Worm (Caenorhabditis elegans) whole organism, L3 larva: ENCODE data around the gene srz-71.

ENCODE experiments used
- R02D3.7 ChIP-seq: fragments of 150-350 bp; optimal IDR thresholded peaks from 2 replicates; lab custom pipeline; 2014; ENCODE audit warnings: missing biosample characterization, missing genetic modification characterization
- aly-2 ChIP-seq: fragments of 150-350 bp; optimal IDR thresholded peaks from 2 replicates; lab custom pipeline; 2014; ENCODE audit warnings: missing biosample characterization, missing genetic modification characterization
- ama-1 ChIP-seq: fragments of 150-350 bp; optimal IDR thresholded peaks from 2 replicates; lab custom pipeline; 2018
- ceh-28 ChIP-seq: fragments of 150-350 bp; optimal IDR thresholded peaks from 2 replicates; lab custom pipeline; 2014; ENCODE audit warnings: missing biosample characterization, missing genetic modification reagents, missing genetic modification characterization
- ceh-9 ChIP-seq: sonication (generic microtip); optimal IDR thresholded peaks from 2 replicates; lab custom pipeline; 2018; ENCODE audit warnings: missing biosample characterization, missing genetic modification characterization
- daf-12 ChIP-seq: fragments of 150-350 bp; optimal IDR thresholded peaks from 2 replicates; lab custom pipeline; 2014; ENCODE audit warnings: missing biosample characterization, missing genetic modification reagents, missing genetic modification characterization
- egl-5 ChIP-seq: fragments of 150-350 bp; optimal IDR thresholded peaks from 2 replicates; lab custom pipeline; 2017; ENCODE audit warnings: missing biosample characterization, missing genetic modification reagents, missing genetic modification characterization, inconsistent platforms
- elt-1 ChIP-seq: fragments of 150-350 bp; optimal IDR thresholded peaks from 2 replicates; lab custom pipeline; 2014; ENCODE audit warnings: missing biosample characterization, missing genetic modification characterization
- elt-2 ChIP-seq: sonication (generic microtip); optimal IDR thresholded peaks from 2 replicates; lab custom pipeline; 2016; ENCODE audit warnings: missing genetic modification reagents, mild to moderate bottlenecking, missing genetic modification characterization, missing compliant biosample characterization
- elt-3 ChIP-seq, 3 experiments: fragments of 150-350 bp in 1 of 3; sonication (generic microtip) in 2 of 3; optimal IDR thresholded peaks; 2 replicates in 2 of 3; 4 replicates in 1 of 3; lab custom pipeline; 2014 to 2017; ENCODE audit warnings: missing biosample characterization in 3 of 3, missing genetic modification characterization in 3 of 3
- fkh-2 ChIP-seq: fragments of 150-350 bp; optimal IDR thresholded peaks from 2 replicates; lab custom pipeline; 2014; ENCODE audit warnings: missing biosample characterization, missing genetic modification reagents, missing genetic modification characterization
- lin-15B ChIP-seq: fragments of 150-350 bp; optimal IDR thresholded peaks from 2 replicates; lab custom pipeline; 2014; ENCODE audit warnings: missing biosample characterization, missing genetic modification characterization
- lsy-12 ChIP-seq: sonication (generic microtip); optimal IDR thresholded peaks from 2 replicates; lab custom pipeline; 2016; ENCODE audit warnings: mild to moderate bottlenecking, missing genetic modification characterization, missing compliant biosample characterization
- mml-1 ChIP-seq: fragments of 150-350 bp; sonication (generic microtip); optimal IDR thresholded peaks from 3 replicates; lab custom pipeline; 2014; ENCODE audit warnings: missing biosample characterization, missing genetic modification characterization
- nhr-11 ChIP-seq: fragments of 150-350 bp; optimal IDR thresholded peaks from 2 replicates; lab custom pipeline; 2014; ENCODE audit warnings: missing biosample characterization, missing genetic modification characterization
- nhr-12 ChIP-seq: fragments of 150-350 bp; optimal IDR thresholded peaks from 2 replicates; lab custom pipeline; 2014; ENCODE audit warnings: missing biosample characterization, missing genetic modification characterization
- nhr-237 ChIP-seq: fragments of 150-350 bp; optimal IDR thresholded peaks from 2 replicates; lab custom pipeline; 2014; ENCODE audit warnings: missing biosample characterization, missing genetic modification characterization
- nhr-25 ChIP-seq: sonication (generic microtip); optimal IDR thresholded peaks from 2 replicates; lab custom pipeline; 2017; ENCODE audit warnings: missing biosample characterization, missing genetic modification characterization
- nhr-28 ChIP-seq: fragments of 150-350 bp; optimal IDR thresholded peaks from 2 replicates; lab custom pipeline; 2014; ENCODE audit warnings: missing biosample characterization, missing genetic modification characterization
- nhr-43 ChIP-seq: sonication (generic microtip); optimal IDR thresholded peaks from 2 replicates; lab custom pipeline; 2016; ENCODE audit warnings: mild to moderate bottlenecking, missing genetic modification characterization, missing compliant biosample characterization; ENCODE audit not compliant: poor library complexity, severe bottlenecking
- nhr-67 ChIP-seq: fragments of 150-350 bp; optimal IDR thresholded peaks from 2 replicates; lab custom pipeline; 2014; ENCODE audit warnings: missing biosample characterization, missing genetic modification characterization
- nhr-76 ChIP-seq: fragments of 150-350 bp; sonication (generic microtip); optimal IDR thresholded peaks from 5 replicates; lab custom pipeline; 2014; ENCODE audit warnings: missing biosample characterization, missing genetic modification characterization
- nhr-77 ChIP-seq: fragments of 150-350 bp; optimal IDR thresholded peaks from 2 replicates; lab custom pipeline; 2014; ENCODE audit warnings: missing biosample characterization, missing genetic modification characterization
- pha-4 ChIP-seq: fragments of 150-350 bp; optimal IDR thresholded peaks from 2 replicates; lab custom pipeline; 2014; ENCODE audit warnings: missing biosample characterization, missing genetic modification reagents, missing genetic modification characterization
- pqm-1 ChIP-seq: fragments of 150-350 bp; optimal IDR thresholded peaks from 2 replicates; lab custom pipeline; 2017; ENCODE audit warnings: missing biosample characterization, missing genetic modification characterization, inconsistent platforms
- sea-2 ChIP-seq: fragments of 150-350 bp; sonication (generic microtip); optimal IDR thresholded peaks from 4 replicates; lab custom pipeline; 2014; ENCODE audit warnings: missing biosample characterization, missing genetic modification reagents, missing genetic modification characterization
- skn-1 ChIP-seq: fragments of 150-350 bp; optimal IDR thresholded peaks from 2 replicates; lab custom pipeline; 2014; ENCODE audit warnings: missing biosample characterization, missing genetic modification characterization
- snpc-4 ChIP-seq: fragments of 150-350 bp; optimal IDR thresholded peaks from 2 replicates; lab custom pipeline; 2014; ENCODE audit warnings: missing biosample characterization, missing genetic modification characterization
- unc-39 ChIP-seq: sonication (generic microtip); optimal IDR thresholded peaks from 4 replicates; lab custom pipeline; 2017; ENCODE audit warnings: missing biosample characterization, missing genetic modification characterization
- zag-1 ChIP-seq: fragments of 150-350 bp; optimal IDR thresholded peaks from 2 replicates; lab custom pipeline; 2014; ENCODE audit warnings: missing biosample characterization, missing genetic modification characterization
- ztf-11 ChIP-seq: fragments of 150-350 bp; optimal IDR thresholded peaks from 2 replicates; lab custom pipeline; 2014; ENCODE audit warnings: missing biosample characterization, missing genetic modification characterization
- ztf-4 ChIP-seq: fragments of 150-350 bp; optimal IDR thresholded peaks from 2 replicates; lab custom pipeline; 2014; ENCODE audit warnings: missing biosample characterization, missing genetic modification characterization

Gene srz-71

DNA sequence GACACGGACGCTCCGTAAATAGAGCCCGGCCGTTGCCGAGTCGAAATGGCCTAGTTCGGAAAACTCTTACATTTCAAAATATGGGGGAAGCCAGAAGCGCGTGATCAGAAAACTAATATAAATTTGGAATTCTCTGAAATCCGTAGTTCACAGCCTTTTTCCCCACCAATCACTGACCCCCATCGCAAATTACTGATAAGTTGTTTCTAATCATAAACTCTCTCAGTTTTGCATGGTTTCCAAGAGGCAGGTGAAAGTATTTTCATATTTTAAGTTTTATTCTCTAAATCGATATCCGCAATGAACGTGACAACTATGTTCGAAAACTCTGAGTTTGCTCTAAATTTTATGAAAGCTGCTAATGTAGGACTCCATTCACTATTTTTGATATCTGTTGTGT lies 3.5 kb upstream of the srz-71 start, which contains the start of gene srz-74:
TSS of gene srz-74 (plus strand) at position 301 of the 400 bp plus-strand sequence.
- TF ChIP-seq nhr-28, result no peak

- no peak for TF ChIP-seq ceh-9 (tag; lab: Kevin White, UChicago)
- TF ChIP-seq, all 47 proteins: peak for 0
Measured at ce11 chrIV:16330508-16330907, 2.2 kb upstream of the srz-71 start.

DNA sequence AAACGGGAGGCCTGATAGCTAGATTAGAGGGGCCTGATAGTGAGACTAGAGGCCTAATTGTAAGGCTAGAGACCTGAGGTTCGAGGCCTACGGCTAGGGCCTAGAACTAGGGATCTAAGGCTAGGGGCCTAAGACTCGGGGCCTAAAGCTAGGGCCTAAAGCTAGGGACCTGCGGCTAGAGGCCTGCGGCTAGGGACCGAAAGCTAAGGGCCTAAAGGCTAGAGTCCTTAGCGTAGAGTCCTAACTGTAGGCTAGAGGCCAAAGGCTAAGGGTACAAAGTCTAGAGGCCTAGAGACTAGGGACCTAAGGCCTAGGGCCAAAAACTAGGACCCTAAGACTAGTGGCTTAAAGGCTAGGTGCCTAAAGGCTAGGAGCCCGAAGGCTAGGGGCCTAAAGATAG lies 436 bp downstream of the srz-71 start:
- no peak for TF ChIP-seq nhr-11
- TF ChIP-seq R02D3.7 (tag; lab: Kevin White, UChicago), result no peak
- no peak for TF ChIP-seq nhr-76 (tag; lab: Kevin White, UChicago)
- no peak for TF ChIP-seq ceh-28
- TF ChIP-seq aly-2 (tag; lab: Kevin White, UChicago), result no peak
- TF ChIP-seq pha-4 (tag; lab: Kevin White, UChicago), result no peak
- TF ChIP-seq ztf-11 (tag; lab: Kevin White, UChicago), result no peak
- no peak for TF ChIP-seq elt-2 (tag; lab: Kevin White, UChicago)

ce11 chrIV:16335037-16335436 lies 2.4 kb downstream of the srz-71 start, which contains the start of gene srz-38:
srz-38 (plus strand) TSS chrIV:16335337.
- TF ChIP-seq nhr-237 (tag; lab: Kevin White, UChicago) (no peak), elt-1 (tag; lab: Kevin White, UChicago) (no peak), unc-39 (tag; lab: Kevin White, UChicago) (no peak), zag-1 (no peak), elt-2 (tag; lab: Kevin White, UChicago) (no peak), ztf-4 (tag; lab: Kevin White, UChicago) (no peak), skn-1 (tag; lab: Kevin White, UChicago) (no peak), nhr-12 (tag; lab: Kevin White, UChicago) (no peak), daf-12 (tag; lab: Kevin White, UChicago) (no peak)

DNA sequence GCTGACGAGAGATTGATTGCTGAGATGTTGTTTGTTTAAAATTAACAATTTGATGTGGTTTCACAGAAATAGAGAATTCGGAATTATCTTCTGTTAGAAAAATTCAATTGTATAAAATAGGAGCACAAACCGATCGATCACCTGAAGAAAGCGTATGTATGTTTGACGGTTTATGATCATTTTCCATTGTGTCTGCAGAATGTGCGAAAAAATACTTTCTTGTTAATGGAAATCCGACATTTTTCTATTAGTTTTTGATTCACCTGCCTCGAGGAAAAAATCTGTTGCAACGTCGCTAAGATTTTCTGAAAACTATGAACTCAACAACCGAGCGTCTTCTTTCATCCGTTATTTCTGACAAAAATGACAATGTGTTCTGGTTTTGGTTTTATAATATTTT lies 4.0 kb downstream of the srz-71 start, which contains the start of gene C35D6.13:
TSS of gene C35D6.13 (plus strand) at position 301 of the 400 bp plus-strand sequence.
- TF ChIP-seq nhr-77 (no peak), sea-2 (GFP tag; lab: Kevin White, UChicago) (no peak), ztf-11 (tag; lab: Kevin White, UChicago) (no peak), nhr-12 (tag; lab: Kevin White, UChicago) (no peak), snpc-4 (no peak)
- TF ChIP-seq, all 47 proteins: peak for 0

ce11 chrIV:16346514-16346913 lies 13.8 kb downstream of the srz-71 start, which contains the start of gene C35D6.3:
C35D6.3 (plus strand) TSS chrIV:16346814.
- TF ChIP-seq pqm-1 (no peak), fkh-2 (tag; lab: Kevin White, UChicago) (no peak), ceh-28 (no peak), nhr-43 (tag; lab: Kevin White, UChicago) (no peak), snpc-4 (no peak), egl-5 (tag; lab: Kevin White, UChicago) (no peak), nhr-77 (no peak), ama-1 (lab: Kevin White, UChicago) (no peak), nhr-67 (no peak), ceh-9 (tag; lab: Kevin White, UChicago) (no peak), elt-3 (tag; optimal IDR thresholded peaks at IDR 0.05; lab: Kevin White, UChicago) (no peak), nhr-11 (no peak)
- TF ChIP-seq, all 47 proteins: peak for 0

DNA sequence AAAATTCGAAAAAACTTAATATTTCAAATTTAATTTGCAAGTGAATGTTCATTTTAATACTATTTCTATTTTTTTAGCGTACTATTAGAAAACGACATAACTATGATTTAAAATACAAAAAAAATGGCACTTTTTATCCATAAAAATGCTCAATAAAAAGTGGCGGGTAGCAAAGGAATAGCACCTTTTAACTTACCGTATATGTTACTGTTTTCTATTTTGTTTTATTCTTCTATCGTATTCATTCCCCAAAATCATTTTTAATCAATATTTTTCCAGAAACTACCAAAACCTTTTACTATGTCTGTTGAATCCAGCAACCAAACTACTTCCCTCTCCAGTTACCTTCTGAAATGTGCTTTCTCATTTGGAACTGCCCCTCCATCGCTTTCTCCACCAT lies 18.0 kb downstream of the srz-71 start, which contains the start of gene C35D6.4:
TSS of gene C35D6.4 (plus strand) at position 301 of the 400 bp plus-strand sequence.
- TF ChIP-seq snpc-4 (no peak), pha-4 (tag; lab: Kevin White, UChicago) (no peak), mml-1 (tag; lab: Kevin White, UChicago) (no peak), lsy-12 (tag; lab: Kevin White, UChicago) (no peak), nhr-28 (no peak), nhr-25 (no peak), lin-15B (no peak), nhr-43 (tag; lab: Kevin White, UChicago) (no peak), elt-1 (tag; lab: Kevin White, UChicago) (no peak), daf-12 (tag; lab: Kevin White, UChicago) (no peak)
